Fruit fly (Drosophila melanogaster): ENCODE results near the gene CG11698.

dm6 chr3R:8349106-8349448, 37.1 kb downstream of the CG11698 start:
- TF ChIP-seq pan (optimal IDR thresholded peaks at IDR 0.05) (no peak), CG8478 (optimal IDR thresholded peaks at IDR 0.05) (no peak), Dll (optimal IDR thresholded peaks at IDR 0.05) (no peak)
